Worm (Caenorhabditis elegans): ENCODE data around the gene mma-1.

DNA sequence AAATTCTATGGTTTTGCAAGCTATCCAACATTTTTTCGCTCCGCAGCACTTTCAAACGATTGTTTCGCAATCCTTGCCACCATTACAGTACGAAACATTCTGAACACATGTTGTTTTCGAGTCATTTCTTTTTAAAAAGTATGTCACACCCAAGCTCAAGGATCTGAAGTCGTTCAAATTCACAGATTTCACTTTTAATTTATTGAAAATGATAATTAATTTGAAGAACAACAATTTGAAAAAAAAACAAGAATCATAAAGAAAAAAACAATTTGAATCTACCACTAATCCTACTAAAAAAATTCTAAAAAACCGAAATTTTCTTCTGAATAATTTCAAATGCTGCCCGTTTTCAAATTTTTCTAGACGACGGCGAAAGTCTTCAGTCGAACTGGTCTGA lies 3.7 kb downstream of the mma-1 start, which contains the start of gene C14C10.2:
- TF ChIP-seq nhr-12 (tag; optimal IDR thresholded peaks at IDR 0.05) (no peak), snpc-4 (tag; optimal IDR thresholded peaks at IDR 0.05) (no peak), elt-1 (tag; optimal IDR thresholded peaks at IDR 0.05; ENCODE audit: borderline replicate concordance, insufficient read depth) (no peak), pha-4 (tag; optimal IDR thresholded peaks at IDR 0.05) (no peak), mep-1 (tag; optimal IDR thresholded peaks at IDR 0.05) (no peak), unc-39 (tag; optimal IDR thresholded peaks at IDR 0.05) (no peak), nhr-76 (tag; optimal IDR thresholded peaks at IDR 0.05) (no peak), lin-13 (tag; optimal IDR thresholded peaks at IDR 0.05) (no peak), nhr-2 (tag; optimal IDR thresholded peaks at IDR 0.05) (no peak), unc-62 (GFP tag; optimal IDR thresholded peaks at IDR 0.05) (no peak), lsy-2 (tag; optimal IDR thresholded peaks at IDR 0.05) (no peak)
